Fruit fly (Drosophila melanogaster) whole organism, adult: Measurements from ENCODE around the gene Ets96B.

ENCODE experiments used
- CG7101 ChIP-seq: fragments of 200-800 bp; sonication (Bioruptor generic); optimal IDR thresholded peaks from 2 replicates; lab custom pipeline; 2018; ENCODE audit warnings: missing biosample characterization, mild to moderate bottlenecking, missing genetic modification characterization, moderate library complexity
- Hr96 ChIP-seq: fragments of 200-800 bp; sonication (Bioruptor generic); optimal IDR thresholded peaks from 2 replicates; lab custom pipeline; 2016; ENCODE audit warnings: missing biosample characterization, missing genetic modification characterization
- ovo ChIP-seq: fragments of 200-800 bp; sonication (Bioruptor generic); optimal IDR thresholded peaks from 2 replicates; lab custom pipeline; 2016; ENCODE audit warnings: missing biosample characterization, missing genetic modification characterization

DNA sequence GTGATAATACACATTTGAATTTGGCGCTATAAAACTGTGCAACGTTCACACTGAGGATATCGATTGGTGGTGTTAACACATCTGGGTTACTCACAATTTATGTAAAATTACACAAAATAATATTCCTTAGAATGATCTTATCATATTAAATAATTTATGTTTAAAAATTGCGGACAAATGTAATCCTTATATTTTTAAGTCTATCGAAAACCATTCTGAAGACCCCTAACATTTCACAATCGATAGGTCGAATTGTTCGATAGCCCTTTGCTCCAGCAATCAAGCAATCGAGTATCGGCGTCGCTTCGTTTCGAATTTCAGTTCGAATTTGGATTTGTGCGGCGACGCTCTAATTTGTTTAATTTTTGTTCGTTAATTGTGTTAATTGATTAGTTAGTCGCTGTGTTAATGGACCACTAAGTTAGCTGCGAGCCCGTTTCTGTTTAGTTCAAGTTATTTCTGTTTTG lies 34.3 kb upstream of the Ets96B start, which contains the start of gene asp:
- TF ChIP-seq ovo (no peak), Hr96 (GFP tag; lab: Kevin White, UChicago) (no peak), CG7101 (tag; lab: Kevin White, UChicago) (peak; percentile 12)
